Fruit fly (Drosophila melanogaster): Measurements from ENCODE around the gene alphaCOP.
A peak's percentile ranks its signal among the peaks of the same experiment; 100 is the strongest.

Gene alphaCOP

DNA sequence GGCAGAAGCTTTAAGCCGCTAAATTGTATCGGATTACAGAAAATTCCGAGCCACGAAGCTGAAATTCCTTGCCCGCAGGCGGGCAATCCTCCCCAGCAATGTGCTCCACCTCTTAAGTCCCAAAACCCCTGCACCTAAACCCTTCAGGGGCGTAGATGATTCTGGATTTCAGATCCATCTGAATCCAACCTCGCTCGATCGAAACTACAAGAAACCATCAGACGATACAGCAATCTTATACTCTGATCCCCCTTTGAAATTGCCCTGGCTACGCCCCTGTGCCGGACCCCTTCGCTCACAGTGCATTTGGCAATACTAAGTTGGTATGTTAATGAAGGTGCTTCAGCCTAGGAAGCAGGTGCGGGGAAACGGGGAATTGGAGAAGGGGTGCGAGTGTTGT lies 38.1 kb upstream of the alphaCOP start:
- peak; percentile 36 for TF ChIP-seq CG34406 (GFP tag; optimal IDR thresholded peaks at IDR 0.05)
- no peak for TF ChIP-seq dac (GFP tag; optimal IDR thresholded peaks at IDR 0.05)
- TF ChIP-seq Ets21C (GFP tag; optimal IDR thresholded peaks at IDR 0.05), result peak; percentile 39
- TF ChIP-seq pdm3 (GFP tag; optimal IDR thresholded peaks at IDR 0.05), result peak; percentile 47
- peak; percentile 74 for TF ChIP-seq CG6808 (GFP tag; optimal IDR thresholded peaks at IDR 0.05)
- TF ChIP-seq Eip75B (GFP tag; optimal IDR thresholded peaks at IDR 0.05), result peak; percentile 55
- TF ChIP-seq CG8319 (GFP tag; optimal IDR thresholded peaks at IDR 0.05), result peak; percentile 25
- no peak for TF ChIP-seq fd85E (GFP tag; optimal IDR thresholded peaks at IDR 0.05)
- peak; percentile 77 for TF ChIP-seq CG10669 (GFP tag; optimal IDR thresholded peaks at IDR 0.05)
- peak; percentile 78 for TF ChIP-seq CG3032 (tag; optimal IDR thresholded peaks at IDR 0.05)
- no peak for TF ChIP-seq Eip93F (GFP tag; optimal IDR thresholded peaks at IDR 0.05)
- TF ChIP-seq Gug (GFP tag; IDR thresholded peaks at IDR 0.05), result peak; percentile 46; the same call in 1 of the 2 replicates
- peak; percentile 62 for TF ChIP-seq cyc (GFP tag; optimal IDR thresholded peaks at IDR 0.05)
- TF ChIP-seq acj6 (GFP tag; optimal IDR thresholded peaks at IDR 0.05), result peak; percentile 47
- TF ChIP-seq OdsH (GFP tag; optimal IDR thresholded peaks at IDR 0.05), result peak; percentile 49
- peak; percentile 30 to 41 for TF ChIP-seq salr (GFP tag; optimal IDR thresholded peaks at IDR 0.05)
- TF ChIP-seq CG3919 (GFP tag; optimal IDR thresholded peaks at IDR 0.05), result peak; percentile 58
- TF ChIP-seq fkh (GFP tag; optimal IDR thresholded peaks at IDR 0.05), result no peak
- peak; percentile 55 for TF ChIP-seq Sox14 (GFP tag; optimal IDR thresholded peaks at IDR 0.05)
- peak; percentile 41 for TF ChIP-seq Sox102F (GFP tag; optimal IDR thresholded peaks at IDR 0.05)
- TF ChIP-seq CG6792 (GFP tag; optimal IDR thresholded peaks at IDR 0.05), result peak; percentile 66
- TF ChIP-seq ss (GFP tag; optimal IDR thresholded peaks at IDR 0.05), result peak; percentile 44 to 66
- peak; percentile 40 for TF ChIP-seq vri (GFP tag; optimal IDR thresholded peaks at IDR 0.05)
- TF ChIP-seq CG6276 (GFP tag; optimal IDR thresholded peaks at IDR 0.05), result no peak
- peak; percentile 63 for TF ChIP-seq Smox (GFP tag; optimal IDR thresholded peaks at IDR 0.05)
- TF ChIP-seq fd59A (GFP tag; optimal IDR thresholded peaks at IDR 0.05), result peak; percentile 66
- TF ChIP-seq topi (GFP tag; optimal IDR thresholded peaks at IDR 0.05), result peak; percentile 63
- peak; percentile 66 for TF ChIP-seq CG31627 (GFP tag; optimal IDR thresholded peaks at IDR 0.05)
- TF ChIP-seq Lpt (GFP tag; optimal IDR thresholded peaks at IDR 0.05), result no peak
- peak; percentile 29 for TF ChIP-seq Hr4 (GFP tag; optimal IDR thresholded peaks at IDR 0.05)
- peak; percentile 36 for TF ChIP-seq CG32006 (GFP tag; optimal IDR thresholded peaks at IDR 0.05)
- TF ChIP-seq svp (GFP tag), result peak; percentile 89
- TF ChIP-seq Met (GFP tag; optimal IDR thresholded peaks at IDR 0.05), result peak; percentile 69
- peak; percentile 72 for TF ChIP-seq esn (GFP tag; optimal IDR thresholded peaks at IDR 0.05)
- peak; percentile 62 for TF ChIP-seq eg (GFP tag; IDR thresholded peaks at IDR 0.05)
- TF ChIP-seq achi (GFP tag; optimal IDR thresholded peaks at IDR 0.05), result peak; percentile 50
- peak; percentile 46 for TF ChIP-seq CG7368 (GFP tag; optimal IDR thresholded peaks at IDR 0.05)
- TF ChIP-seq dsx (GFP tag; optimal IDR thresholded peaks at IDR 0.05; ENCODE audit: poor library complexity, severe bottlenecking), result peak; percentile 61
- peak; percentile 68 for TF ChIP-seq CG10631 (GFP tag; optimal IDR thresholded peaks at IDR 0.05)
- peak; percentile 68 for TF ChIP-seq spab (GFP tag; optimal IDR thresholded peaks at IDR 0.05)
- no peak for TF ChIP-seq CG16779 (tag; optimal IDR thresholded peaks at IDR 0.05)
- TF ChIP-seq lz (GFP tag; optimal IDR thresholded peaks at IDR 0.05), result peak; percentile 62
- TF ChIP-seq Hr39 (GFP tag; optimal IDR thresholded peaks at IDR 0.05), result peak; percentile 62
- TF ChIP-seq Eip78C (GFP tag), result peak; percentile 84
- peak; percentile 2 for TF ChIP-seq Blimp-1 (GFP tag; optimal IDR thresholded peaks at IDR 0.05)
- peak; percentile 36 for TF ChIP-seq CG8632 (GFP tag; optimal IDR thresholded peaks at IDR 0.05)
- peak; percentile 73 for TF ChIP-seq Ets96B (tag; optimal IDR thresholded peaks at IDR 0.05)
- TF ChIP-seq CG11902 (GFP tag; optimal IDR thresholded peaks at IDR 0.05), result peak; percentile 38
- TF ChIP-seq CG4318 (GFP tag; optimal IDR thresholded peaks at IDR 0.05), result no peak
- TF ChIP-seq Hr38 (GFP tag; optimal IDR thresholded peaks at IDR 0.05), result no peak
- TF ChIP-seq CG9139 (GFP tag; optimal IDR thresholded peaks at IDR 0.05), result peak; percentile 62
- 0 out of 2 replicates have a peak, but pooled peaks have one; percentile 17 for TF ChIP-seq CG11294 (GFP tag; IDR thresholded peaks at IDR 0.05)

Measured in whole organism, prepupa.